Fruit fly (Drosophila melanogaster) whole organism, wandering third instar larva: Measurements from ENCODE around the gene Amnionless.

Experiments used
- Abd-B ChIP-seq: fragments of >200 bp; optimal IDR thresholded peaks from 2 replicates; lab custom pipeline; 2017; ENCODE audit warnings: missing biosample characterization, missing genetic modification characterization
- CG32264 ChIP-seq: fragments of 200-800 bp; sonication (Bioruptor generic); optimal IDR thresholded peaks from 2 replicates; lab custom pipeline; 2016; ENCODE audit warnings: missing biosample characterization, missing genetic modification characterization
- CG9705 ChIP-seq: fragments of 200-800 bp; sonication (Bioruptor generic); optimal IDR thresholded peaks from 2 replicates; lab custom pipeline; 2018; ENCODE audit warnings: missing biosample characterization, mild to moderate bottlenecking, missing genetic modification characterization
- CrebA ChIP-seq: fragments of 200-800 bp; sonication (Bioruptor generic); optimal IDR thresholded peaks from 2 replicates; lab custom pipeline; 2016; ENCODE audit warnings: missing biosample characterization, mild to moderate bottlenecking, missing genetic modification characterization, borderline replicate concordance
- Dfd ChIP-seq: fragments of >200 bp; optimal IDR thresholded peaks from 2 replicates; lab custom pipeline; 2017; ENCODE audit warnings: missing biosample characterization, missing genetic modification characterization
- Dif ChIP-seq: fragments of 200-275, 200-300 bp; sonication (Bioruptor generic); optimal IDR thresholded peaks from 2 replicates; lab custom pipeline; 2018; ENCODE audit warnings: missing biosample characterization, missing genetic modification characterization; ENCODE audit not compliant: partially characterized antibody
- GATAd ChIP-seq: sonication (Bioruptor generic); optimal IDR thresholded peaks from 2 replicates; lab custom pipeline; 2016; ENCODE audit warnings: missing biosample characterization, missing genetic modification characterization
- HLH106 ChIP-seq: fragments of 200-800 bp; optimal IDR thresholded peaks from 3 replicates; lab custom pipeline; 2019; ENCODE audit warnings: missing biosample characterization, mild to moderate bottlenecking, missing genetic modification characterization, moderate library complexity
- Hnf4 ChIP-seq: fragments of 200-800 bp; sonication (Bioruptor generic); optimal IDR thresholded peaks from 2 replicates; lab custom pipeline; 2016; ENCODE audit warnings: missing biosample characterization, mild to moderate bottlenecking, missing genetic modification characterization
- Hr78 ChIP-seq: fragments of >200 bp; optimal IDR thresholded peaks from 2 replicates; lab custom pipeline; 2017; ENCODE audit warnings: missing biosample characterization, missing genetic modification characterization
- Hr83 ChIP-seq: fragments of 200-300 bp; sonication (Bioruptor generic); optimal IDR thresholded peaks from 2 replicates; lab custom pipeline; 2016; ENCODE audit warnings: missing biosample characterization, mild to moderate bottlenecking, missing genetic modification characterization, moderate library complexity; ENCODE audit not compliant: poor library complexity, severe bottlenecking
- Jra ChIP-seq: sonication (Bioruptor generic); optimal IDR thresholded peaks from 2 replicates; lab custom pipeline; 2016; ENCODE audit warnings: missing biosample characterization, missing genetic modification characterization
- Mio ChIP-seq: sonication (Bioruptor generic); optimal IDR thresholded peaks from 2 replicates; lab custom pipeline; 2016; ENCODE audit warnings: missing biosample characterization, missing genetic modification characterization
- Myc ChIP-seq: fragments of >200 bp; optimal IDR thresholded peaks from 2 replicates; lab custom pipeline; 2017
- Rel ChIP-seq, 2 experiments: fragments of 200-800 bp; sonication (Bioruptor generic) in 1 of 2; optimal IDR thresholded peaks; 2 replicates in 1 of 2; 3 replicates in 1 of 2; lab custom pipeline; 2016 to 2019; ENCODE audit warnings: mild to moderate bottlenecking in 2 of 2, missing biosample characterization in 2 of 2, missing genetic modification characterization in 2 of 2, moderate library complexity in 1 of 2
- Sp1 ChIP-seq: fragments of 200-800 bp; sonication (Bioruptor generic); optimal IDR thresholded peaks from 3 replicates; lab custom pipeline; 2019; ENCODE audit warnings: missing biosample characterization, mild to moderate bottlenecking, missing genetic modification characterization, moderate library complexity
- br ChIP-seq: fragments of 200-800 bp; sonication (Bioruptor generic); optimal IDR thresholded peaks from 2 replicates; lab custom pipeline; 2016; ENCODE audit warnings: missing biosample characterization, missing genetic modification characterization
- brk ChIP-seq: fragments of 200-800 bp; sonication (Bioruptor generic); optimal IDR thresholded peaks from 2 replicates; lab custom pipeline; 2016; ENCODE audit warnings: missing biosample characterization, mild to moderate bottlenecking, missing genetic modification characterization
- dl ChIP-seq, 2 experiments: fragments of 175-275, 200-275 bp in 1 of 2; fragments of 200-275 bp in 1 of 2; sonication (Bioruptor generic); optimal IDR thresholded peaks; lab custom pipeline; 2018; ENCODE audit warnings: mild to moderate bottlenecking in 2 of 2, missing biosample characterization in 2 of 2, missing genetic modification characterization in 2 of 2, moderate library complexity in 2 of 2; ENCODE audit not compliant: partially characterized antibody in 2 of 2, insufficient read depth in 1 of 2
- dmrt93B ChIP-seq: fragments of 200-800 bp; sonication (Bioruptor generic); optimal IDR thresholded peaks from 2 replicates; lab custom pipeline; 2018; ENCODE audit warnings: missing biosample characterization, mild to moderate bottlenecking, missing genetic modification characterization
- dsf ChIP-seq: sonication (Bioruptor generic); optimal IDR thresholded peaks from 2 replicates; lab custom pipeline; 2016; ENCODE audit warnings: missing biosample characterization, missing genetic modification characterization, borderline replicate concordance
- ey ChIP-seq: fragments of 200-800 bp; sonication (Bioruptor generic); optimal IDR thresholded peaks from 2 replicates; lab custom pipeline; 2016; ENCODE audit warnings: missing biosample characterization, missing genetic modification characterization
- foxo ChIP-seq, 2 experiments: fragments of 200-800 bp; sonication (Bioruptor generic); optimal IDR thresholded peaks; 2 replicates in 1 of 2; 3 replicates in 1 of 2; lab custom pipeline; 2016 to 2017; ENCODE audit warnings: missing biosample characterization in 2 of 2, missing genetic modification characterization in 2 of 2
- fru ChIP-seq: fragments of 200-800 bp; sonication (Bioruptor generic); optimal IDR thresholded peaks from 3 replicates; lab custom pipeline; 2016; ENCODE audit warnings: missing biosample characterization, mild to moderate bottlenecking, missing genetic modification characterization
- h ChIP-seq: fragments of 200-800 bp; sonication (Bioruptor generic); optimal IDR thresholded peaks from 3 replicates; lab custom pipeline; 2016; ENCODE audit warnings: missing biosample characterization, mild to moderate bottlenecking, missing genetic modification characterization
- jim ChIP-seq: fragments of 175-275, 200-325 bp; sonication (Bioruptor generic); optimal IDR thresholded peaks from 2 replicates; lab custom pipeline; 2016; ENCODE audit warnings: missing biosample characterization, mild to moderate bottlenecking, missing genetic modification characterization
- lola ChIP-seq: fragments of >200 bp; optimal IDR thresholded peaks from 2 replicates; lab custom pipeline; 2017; ENCODE audit warnings: missing biosample characterization, missing genetic modification characterization
- pan ChIP-seq: fragments of >200 bp; optimal IDR thresholded peaks from 2 replicates; lab custom pipeline; 2017
- psq ChIP-seq: fragments of 200-800 bp; sonication (Bioruptor generic); optimal IDR thresholded peaks from 3 replicates; lab custom pipeline; 2017; ENCODE audit warnings: missing biosample characterization, mild to moderate bottlenecking, missing genetic modification characterization, moderate library complexity
- rgr ChIP-seq: fragments of 200-800 bp; sonication (Bioruptor generic); optimal IDR thresholded peaks from 3 replicates; lab custom pipeline; 2016; ENCODE audit warnings: missing biosample characterization, mild to moderate bottlenecking, missing genetic modification characterization
- sage ChIP-seq: fragments of 200-800 bp; sonication (Bioruptor generic); optimal IDR thresholded peaks from 2 replicates; lab custom pipeline; 2016; ENCODE audit warnings: missing biosample characterization, mild to moderate bottlenecking, missing genetic modification characterization
- sv ChIP-seq: fragments of 200-800 bp; sonication (Bioruptor generic); optimal IDR thresholded peaks from 3 replicates; lab custom pipeline; 2016; ENCODE audit warnings: missing biosample characterization, missing genetic modification characterization
- tai ChIP-seq: sonication (Bioruptor generic); optimal IDR thresholded peaks from 2 replicates; lab custom pipeline; 2016; ENCODE audit warnings: missing biosample characterization, missing genetic modification characterization
- woc ChIP-seq: sonication (Bioruptor generic); optimal IDR thresholded peaks from 2 replicates; lab custom pipeline; 2016; ENCODE audit warnings: missing biosample characterization, mild to moderate bottlenecking, missing genetic modification characterization

Amnionless gene

DNA sequence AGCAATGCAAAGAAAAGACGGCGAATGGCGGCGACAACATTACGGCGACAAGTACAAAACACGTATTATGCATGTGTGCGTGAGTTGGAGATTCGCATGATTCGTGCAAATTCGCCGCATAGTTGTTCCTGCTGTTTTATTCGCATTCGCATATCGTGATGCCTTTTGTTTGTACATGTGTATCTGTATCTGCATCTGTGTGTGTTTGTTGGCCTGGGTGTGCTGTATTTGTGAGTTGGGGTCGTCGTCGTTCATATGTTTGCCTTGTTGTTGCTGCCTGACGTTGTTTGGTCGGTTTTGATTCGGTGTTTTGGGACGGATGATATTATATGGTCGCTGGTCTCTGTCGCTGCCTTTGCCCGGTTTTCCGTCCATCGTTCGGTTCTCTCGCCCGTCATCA is 41.5 kb downstream of the Amnionless start:
- peak in 1 of 2 experiments; percentile 54 for TF ChIP-seq dl (GFP tag; optimal IDR thresholded peaks at IDR 0.05; lab: Kevin White, UChicago; ENCODE audit: insufficient read depth in 1 of 2, partially characterized antibody in 2 of 2)
- no peak for TF ChIP-seq fru (GFP tag; lab: Kevin White, UChicago)
- no peak for TF ChIP-seq foxo (GFP tag; optimal IDR thresholded peaks at IDR 0.05; lab: Kevin White, UChicago)
- no peak for TF ChIP-seq tai
- no peak for TF ChIP-seq pan (lab: Kevin White, UChicago)
- no peak for TF ChIP-seq Hr78
- TF ChIP-seq jim (GFP tag; lab: Kevin White, UChicago) = peak; percentile 53
- no peak for TF ChIP-seq Rel (GFP tag; optimal IDR thresholded peaks at IDR 0.05; lab: Kevin White, UChicago)
- no peak for TF ChIP-seq Rel (tag; optimal IDR thresholded peaks at IDR 0.05; lab: Kevin White, UChicago)
- TF ChIP-seq CG32264 (GFP tag; lab: Kevin White, UChicago) = no peak
- no peak for TF ChIP-seq brk (GFP tag; lab: Kevin White, UChicago)
- peak; percentile 61 for TF ChIP-seq Dif (GFP tag; lab: Kevin White, UChicago)
- no peak for TF ChIP-seq HLH106 (tag; lab: Kevin White, UChicago)
- TF ChIP-seq CG9705 = no peak
- no peak for TF ChIP-seq dsf (GFP tag; lab: Kevin White, UChicago)
- TF ChIP-seq Hnf4 (GFP tag; lab: Kevin White, UChicago) = no peak
- TF ChIP-seq woc = no peak
- no peak for TF ChIP-seq dmrt93B (GFP tag; lab: Kevin White, UChicago)
- no peak for TF ChIP-seq CrebA (GFP tag; lab: Kevin White, UChicago)
- TF ChIP-seq lola (GFP tag; lab: Kevin White, UChicago) = no peak
- no peak for TF ChIP-seq br (GFP tag; lab: Kevin White, UChicago)

- TF ChIP-seq h = peak; percentile 21
- TF ChIP-seq Myc (lab: Kevin White, UChicago) = no peak
- peak in 1 of 2 experiments; percentile 51 for TF ChIP-seq foxo (GFP tag; optimal IDR thresholded peaks at IDR 0.05; lab: Kevin White, UChicago)
- no peak for TF ChIP-seq CG9705
- TF ChIP-seq sage (GFP tag; lab: Kevin White, UChicago) = peak; percentile 29
- TF ChIP-seq Jra (GFP tag; lab: Kevin White, UChicago) = no peak
- no peak for TF ChIP-seq Mio (GFP tag; lab: Kevin White, UChicago)
- peak; percentile 68 to 92 for TF ChIP-seq dl (GFP tag; optimal IDR thresholded peaks at IDR 0.05; lab: Kevin White, UChicago; ENCODE audit: insufficient read depth in 1 of 2, partially characterized antibody in 2 of 2)
- TF ChIP-seq rgr (GFP tag; lab: Kevin White, UChicago) = no peak
- TF ChIP-seq CrebA (GFP tag; lab: Kevin White, UChicago) = no peak
- peak; percentile 99 for TF ChIP-seq psq (GFP tag; lab: Kevin White, UChicago)
- peak; percentile 61 for TF ChIP-seq jim (GFP tag; lab: Kevin White, UChicago)
- peak; percentile 60 for TF ChIP-seq Sp1 (GFP tag; lab: Kevin White, UChicago)
- TF ChIP-seq ey (GFP tag; lab: Kevin White, UChicago) = no peak
- no peak for TF ChIP-seq GATAd
- TF ChIP-seq Dfd = no peak
- TF ChIP-seq Hr83 (GFP tag; lab: Kevin White, UChicago) = peak; percentile 7
- peak; percentile 95 for TF ChIP-seq Dif (GFP tag; lab: Kevin White, UChicago)
- peak; percentile 26 for TF ChIP-seq CG32264 (GFP tag; lab: Kevin White, UChicago)
- TF ChIP-seq pan (lab: Kevin White, UChicago) = no peak
Observed at dm6 chr2L:246656-247340, 42.1 kb downstream of the Amnionless start.

dm6 chr2L:244559-244958 is 44.4 kb downstream of the Amnionless start:
- TF ChIP-seq sv (GFP tag; lab: Kevin White, UChicago) = no peak
- TF ChIP-seq fru (GFP tag; lab: Kevin White, UChicago) = no peak
- TF ChIP-seq Abd-B (GFP tag; lab: Kevin White, UChicago) = no peak
- no peak for TF ChIP-seq CG32264 (GFP tag; lab: Kevin White, UChicago)
- no peak for TF ChIP-seq sage (GFP tag; lab: Kevin White, UChicago)
- no peak for TF ChIP-seq psq (GFP tag; lab: Kevin White, UChicago)
- TF ChIP-seq HLH106 (tag; lab: Kevin White, UChicago) = no peak
